Fruit fly (Drosophila melanogaster) whole organism, embryonic: ENCODE measurements around the gene htk.

ENCODE experiments used
- CG11085 ChIP-seq: fragments of 200-800 bp; sonication (Bioruptor generic); IDR thresholded peaks from 2 replicates; pipeline ENCODE4 v1.3.6; 2022; ENCODE audit warnings: missing biosample characterization, missing genetic modification characterization
- CG1832 ChIP-seq: fragments of 200-800 bp; sonication (Bioruptor generic); optimal IDR thresholded peaks from 2 replicates; lab custom pipeline; 2017; ENCODE audit warnings: missing biosample characterization, mild to moderate bottlenecking, missing genetic modification characterization, inconsistent platforms
- CG3838 ChIP-seq: fragments of 200-800 bp; sonication (Bioruptor generic); optimal IDR thresholded peaks from 3 replicates; lab custom pipeline; 2016; ENCODE audit warnings: missing biosample characterization, missing genetic modification characterization
- CG3995 ChIP-seq: fragments of 200-800 bp; sonication (Bioruptor generic); optimal IDR thresholded peaks from 3 replicates; lab custom pipeline; 2016; ENCODE audit warnings: missing biosample characterization, missing genetic modification characterization
- HmgD ChIP-seq: fragments of 200-800 bp; sonication (Bioruptor generic); optimal IDR thresholded peaks from 3 replicates; lab custom pipeline; 2016; ENCODE audit warnings: missing biosample characterization, missing genetic modification characterization
- Trl ChIP-seq, 3 experiments: fragments of >200 bp in 2 of 3; fragments of 200-800 bp in 1 of 3; sonication (Bioruptor generic) in 1 of 3; optimal IDR thresholded peaks; 2 replicates in 1 of 3; 3 replicates in 2 of 3; lab custom pipeline; 2016 to 2017; ENCODE audit warnings: missing biosample characterization in 1 of 3, missing genetic modification characterization in 1 of 3
- Vsx1 ChIP-seq: fragments of 200-800 bp; sonication (Bioruptor generic); optimal IDR thresholded peaks from 2 replicates; lab custom pipeline; 2017; ENCODE audit warnings: missing biosample characterization, mild to moderate bottlenecking, missing genetic modification characterization, missing genetic modification reagents
- emc ChIP-seq: fragments of 200-800 bp; sonication (Bioruptor generic); optimal IDR thresholded peaks from 2 replicates; lab custom pipeline; 2016; ENCODE audit warnings: missing biosample characterization, missing genetic modification characterization
- nom ChIP-seq: fragments of 200-800 bp; sonication (Bioruptor generic); optimal IDR thresholded peaks from 2 replicates; lab custom pipeline; 2017; ENCODE audit warnings: missing biosample characterization, missing genetic modification characterization, mild to moderate bottlenecking, moderate library complexity, missing genetic modification reagents
- ssp ChIP-seq: fragments of 200-800 bp; sonication (Bioruptor generic); IDR thresholded peaks from 2 replicates; pipeline ENCODE4 v1.3.6; 2022; ENCODE audit warnings: missing biosample characterization, missing genetic modification characterization

- no peak for TF ChIP-seq ssp (GFP tag; lab: Robert Waterston, UW)
- no peak for TF ChIP-seq HmgD (GFP tag; lab: Kevin White, UChicago)
- no peak for TF ChIP-seq emc (GFP tag; lab: Kevin White, UChicago)
- TF ChIP-seq CG3995 = no peak
- TF ChIP-seq Vsx1 (GFP tag; lab: Kevin White, UChicago) = no peak
- no peak for TF ChIP-seq nom
- no peak for TF ChIP-seq Trl (optimal IDR thresholded peaks at IDR 0.05; lab: Kevin White, UChicago)
- no peak for TF ChIP-seq Trl (GFP tag; optimal IDR thresholded peaks at IDR 0.05; lab: Kevin White, UChicago)
- TF ChIP-seq CG3838 = no peak
- TF ChIP-seq CG11085 (GFP tag; lab: Robert Waterston, UW) = no peak
- TF ChIP-seq CG1832 (GFP tag; lab: Kevin White, UChicago) = no peak
Measured at dm6 chrX:18838470-18838869, 5.0 kb upstream of the htk start.
